Worm (Caenorhabditis elegans): Measurements from ENCODE around the gene K03B4.9.

ce11 chrV:4676092-4676491 lies 3.7 kb upstream of the K03B4.9 start, which contains the start of gene K03B4.6:
- TF ChIP-seq unc-62 (GFP tag; optimal IDR thresholded peaks at IDR 0.05) (no peak), unc-39 (tag; optimal IDR thresholded peaks at IDR 0.05) (no peak), lsy-2 (tag; optimal IDR thresholded peaks at IDR 0.05) (no peak), nhr-2 (tag; optimal IDR thresholded peaks at IDR 0.05) (no peak)
